Fruit fly (Drosophila melanogaster) whole organism, embryonic: ENCODE data around the gene slf.

Experiments used
- Abd-B ChIP-seq: fragments of 200-800 bp; sonication (Bioruptor generic); optimal IDR thresholded peaks from 2 replicates; lab custom pipeline; 2018; ENCODE audit warnings: missing biosample characterization, mild to moderate bottlenecking, missing genetic modification characterization, moderate library complexity
- BtbVII ChIP-seq: fragments of 200-800 bp; sonication (Bioruptor generic); optimal IDR thresholded peaks from 3 replicates; lab custom pipeline; 2017; ENCODE audit warnings: missing biosample characterization, mild to moderate bottlenecking, missing genetic modification characterization
- CG10654 ChIP-seq: fragments of 200-800 bp; sonication (Bioruptor generic); optimal IDR thresholded peaks from 2 replicates; lab custom pipeline; 2016; ENCODE audit warnings: missing biosample characterization, missing genetic modification characterization
- CG11398 ChIP-seq: fragments of 200-800 bp; sonication (Bioruptor generic); optimal IDR thresholded peaks from 2 replicates; lab custom pipeline; 2016; ENCODE audit warnings: missing biosample characterization, missing genetic modification characterization
- CG12155 ChIP-seq: fragments of 200-800 bp; sonication (Bioruptor generic); optimal IDR thresholded peaks from 3 replicates; lab custom pipeline; 2016; ENCODE audit warnings: missing biosample characterization, missing genetic modification characterization
- CG12942 ChIP-seq: fragments of 200-800 bp; sonication (Bioruptor generic); optimal IDR thresholded peaks from 3 replicates; lab custom pipeline; 2016; ENCODE audit warnings: missing biosample characterization, missing genetic modification characterization
- CG15479 ChIP-seq: fragments of 200-800 bp; sonication (Bioruptor generic); optimal IDR thresholded peaks from 3 replicates; lab custom pipeline; 2019; ENCODE audit warnings: missing biosample characterization, mild to moderate bottlenecking, missing genetic modification characterization, moderate library complexity
- CG15514 ChIP-seq: fragments of 200-800 bp; sonication (Bioruptor generic); optimal IDR thresholded peaks from 3 replicates; lab custom pipeline; 2017; ENCODE audit warnings: missing biosample characterization, missing genetic modification characterization, mild to moderate bottlenecking, moderate library complexity, missing genetic modification reagents
- CG2889 ChIP-seq: fragments of 200-800 bp; sonication (Bioruptor generic); IDR thresholded peaks from 3 replicates; pipeline ENCODE4 v1.3.6; 2022; ENCODE audit warnings: missing biosample characterization, missing genetic modification characterization
- CG31224 ChIP-seq: fragments of 200-800 bp; sonication (Bioruptor generic); IDR thresholded peaks from 2 replicates; pipeline ENCODE4 v1.3.6; 2022; ENCODE audit warnings: missing biosample characterization, missing genetic modification characterization
- CG43689 ChIP-seq: fragments of 200-800 bp; sonication (Bioruptor generic); IDR thresholded peaks from 2 replicates; pipeline ENCODE4 v1.3.6; 2022; ENCODE audit warnings: missing biosample characterization, missing genetic modification characterization
- CG6689 ChIP-seq: fragments of 200-800 bp; sonication (Bioruptor generic); IDR thresholded peaks from 2 replicates; pipeline ENCODE4 v1.3.6; 2022; ENCODE audit warnings: missing biosample characterization, missing genetic modification characterization
- CG6854 ChIP-seq: fragments of 200-800 bp; sonication (Bioruptor generic); optimal IDR thresholded peaks from 3 replicates; lab custom pipeline; 2017; ENCODE audit warnings: missing biosample characterization, mild to moderate bottlenecking, missing genetic modification characterization
- CG8359 ChIP-seq: fragments of 200-800 bp; sonication (Bioruptor generic); optimal IDR thresholded peaks from 2 replicates; lab custom pipeline; 2017; ENCODE audit warnings: missing biosample characterization, mild to moderate bottlenecking, missing genetic modification characterization, borderline replicate concordance
- CG8924 ChIP-seq: fragments of 200-800 bp; optimal IDR thresholded peaks from 3 replicates; lab custom pipeline; 2019; ENCODE audit warnings: missing biosample characterization, mild to moderate bottlenecking, missing genetic modification characterization, moderate library complexity
- CG9215 ChIP-seq: fragments of 200-800 bp; sonication (Bioruptor generic); IDR thresholded peaks from 2 replicates; pipeline ENCODE4 v1.3.6; 2022; ENCODE audit warnings: missing biosample characterization, missing genetic modification characterization
- CG9609 ChIP-seq: fragments of 200-800 bp; sonication (Bioruptor generic); optimal IDR thresholded peaks from 3 replicates; lab custom pipeline; 2016; ENCODE audit warnings: missing biosample characterization, missing genetic modification characterization
- CTCF ChIP-seq: fragments of 200-800 bp; sonication (Bioruptor generic); optimal IDR thresholded peaks from 2 replicates; lab custom pipeline; 2017; ENCODE audit warnings: missing biosample characterization, mild to moderate bottlenecking, missing genetic modification characterization, moderate library complexity
- Dll ChIP-seq: fragments of 200-800 bp; sonication (Bioruptor generic); IDR thresholded peaks from 4 replicates; pipeline ENCODE4 v1.3.6; 2022; ENCODE audit warnings: missing biosample characterization, missing genetic modification characterization; ENCODE audit not compliant: partially characterized antibody
- Doc2 ChIP-seq: fragments of 200-800 bp; sonication (Bioruptor generic); IDR thresholded peaks from 2 replicates; pipeline ENCODE4 v1.3.6; 2022; ENCODE audit warnings: missing biosample characterization, missing genetic modification characterization
- Hmr ChIP-seq: fragments of 200-800 bp; sonication (Bioruptor generic); optimal IDR thresholded peaks from 3 replicates; lab custom pipeline; 2017; ENCODE audit warnings: mild to moderate bottlenecking, missing biosample characterization, missing genetic modification reagents, missing genetic modification characterization
- MESR4 ChIP-seq: fragments of 200-800 bp; sonication (Bioruptor generic); optimal IDR thresholded peaks from 2 replicates; lab custom pipeline; 2018; ENCODE audit warnings: missing biosample characterization, mild to moderate bottlenecking, missing genetic modification characterization, moderate library complexity
- Max ChIP-seq: fragments of 200-800 bp; sonication (Bioruptor generic); optimal IDR thresholded peaks from 2 replicates; lab custom pipeline; 2016; ENCODE audit warnings: missing biosample characterization, mild to moderate bottlenecking, missing genetic modification characterization
- NC2β ChIP-seq: fragments of 200-800 bp; sonication (Bioruptor generic); optimal IDR thresholded peaks from 2 replicates; lab custom pipeline; 2016; ENCODE audit warnings: missing biosample characterization, missing genetic modification characterization
- NK7.1 ChIP-seq: fragments of 200-800 bp; sonication (Bioruptor generic); optimal IDR thresholded peaks from 3 replicates; lab custom pipeline; 2016; ENCODE audit warnings: missing biosample characterization, missing genetic modification characterization
- Oli ChIP-seq: fragments of 200-800 bp; sonication (Bioruptor generic); optimal IDR thresholded peaks from 2 replicates; lab custom pipeline; 2018; ENCODE audit warnings: missing biosample characterization, mild to moderate bottlenecking, missing genetic modification characterization, moderate library complexity
- Spps ChIP-seq: fragments of 200-800 bp; sonication (Bioruptor generic); optimal IDR thresholded peaks from 2 replicates; lab custom pipeline; 2018; ENCODE audit warnings: missing biosample characterization, mild to moderate bottlenecking, missing genetic modification characterization
- Sry-β ChIP-seq: fragments of 200-800 bp; sonication (Bioruptor generic); optimal IDR thresholded peaks from 2 replicates; lab custom pipeline; 2018; ENCODE audit warnings: missing biosample characterization, mild to moderate bottlenecking, missing genetic modification characterization, moderate library complexity
- aop ChIP-seq: fragments of 200-800 bp; sonication (Bioruptor generic); IDR thresholded peaks from 2 replicates; pipeline ENCODE4 v1.3.6; 2022; ENCODE audit warnings: missing biosample characterization, missing genetic modification characterization
- ato ChIP-seq: fragments of 200-800 bp; sonication (Bioruptor generic); IDR thresholded peaks from 2 replicates; pipeline ENCODE4 v1.3.6; 2022; ENCODE audit warnings: missing biosample characterization, missing genetic modification characterization; ENCODE audit not compliant: partially characterized antibody
- bbx ChIP-seq: fragments of 200-800 bp; sonication (Bioruptor generic); IDR thresholded peaks from 2 replicates; pipeline ENCODE4 v1.3.6; 2022; ENCODE audit warnings: missing biosample characterization, missing genetic modification characterization; ENCODE audit not compliant: partially characterized antibody
- bsh ChIP-seq, 2 experiments: fragments of 200-800 bp; sonication (Bioruptor generic); optimal IDR thresholded peaks; 2 replicates each; lab custom pipeline; 2017 to 2018; ENCODE audit warnings: mild to moderate bottlenecking in 2 of 2, missing biosample characterization in 2 of 2, missing genetic modification characterization in 2 of 2, moderate library complexity in 1 of 2
- cas ChIP-seq: fragments of 200-800 bp; sonication (Bioruptor generic); IDR thresholded peaks from 2 replicates; pipeline ENCODE4 v1.3.6; 2022; ENCODE audit warnings: missing biosample characterization, missing genetic modification characterization
- caup ChIP-seq: fragments of 200-800 bp; sonication (Bioruptor generic); optimal IDR thresholded peaks from 3 replicates; lab custom pipeline; 2017; ENCODE audit warnings: missing biosample characterization, mild to moderate bottlenecking, missing genetic modification characterization, moderate library complexity; ENCODE audit not compliant: severe bottlenecking
- cg ChIP-seq: fragments of 200-800 bp; sonication (Bioruptor generic); optimal IDR thresholded peaks from 3 replicates; lab custom pipeline; 2019; ENCODE audit warnings: missing biosample characterization, mild to moderate bottlenecking, missing genetic modification characterization, moderate library complexity
- chn ChIP-seq: fragments of 200-800 bp; sonication (Bioruptor generic); optimal IDR thresholded peaks from 2 replicates; lab custom pipeline; 2016; ENCODE audit warnings: missing biosample characterization, missing genetic modification characterization
- corto ChIP-seq: fragments of 200-800 bp; sonication (Bioruptor generic); optimal IDR thresholded peaks from 2 replicates; lab custom pipeline; 2016; ENCODE audit warnings: missing biosample characterization, mild to moderate bottlenecking, missing genetic modification characterization, moderate library complexity
- emc ChIP-seq: fragments of 200-800 bp; sonication (Bioruptor generic); optimal IDR thresholded peaks from 2 replicates; lab custom pipeline; 2016; ENCODE audit warnings: missing biosample characterization, missing genetic modification characterization
- hbn ChIP-seq: fragments of 200-800 bp; sonication (Bioruptor generic); IDR thresholded peaks from 2 replicates; pipeline ENCODE4 v1.3.6; 2022; ENCODE audit warnings: missing biosample characterization, missing genetic modification characterization; ENCODE audit not compliant: partially characterized antibody
- knrl ChIP-seq: fragments of 200-800 bp; sonication (Bioruptor generic); IDR thresholded peaks from 3 replicates; pipeline ENCODE4 v1.3.6; 2022; ENCODE audit warnings: missing biosample characterization, missing genetic modification characterization; ENCODE audit not compliant: partially characterized antibody
- org-1 ChIP-seq: fragments of 200-800 bp; sonication (Bioruptor generic); optimal IDR thresholded peaks from 2 replicates; lab custom pipeline; 2017; ENCODE audit warnings: missing biosample characterization, missing genetic modification characterization
- peb ChIP-seq: fragments of 200-800 bp; sonication (Bioruptor generic); IDR thresholded peaks from 2 replicates; pipeline ENCODE4 v1.3.6; 2022; ENCODE audit warnings: missing biosample characterization, missing genetic modification characterization
- psq ChIP-seq: fragments of 200-800 bp; sonication (Bioruptor generic); optimal IDR thresholded peaks from 2 replicates; lab custom pipeline; 2017; ENCODE audit warnings: missing biosample characterization, missing genetic modification characterization
- pzg ChIP-seq: fragments of 200-800 bp; sonication (Bioruptor generic); optimal IDR thresholded peaks from 3 replicates; lab custom pipeline; 2018; ENCODE audit warnings: missing biosample characterization, mild to moderate bottlenecking, missing genetic modification characterization, moderate library complexity
- sens-2 ChIP-seq: fragments of 200-800 bp; sonication (Bioruptor generic); IDR thresholded peaks from 2 replicates; pipeline ENCODE4 v1.3.6; 2022; ENCODE audit warnings: missing biosample characterization, missing genetic modification characterization
- sima ChIP-seq: fragments of 200-800 bp; sonication (Bioruptor generic); optimal IDR thresholded peaks from 2 replicates; lab custom pipeline; 2016; ENCODE audit warnings: missing biosample characterization, missing genetic modification characterization
- stwl ChIP-seq: fragments of 200-800 bp; sonication (Bioruptor generic); optimal IDR thresholded peaks from 3 replicates; lab custom pipeline; 2018; ENCODE audit warnings: missing biosample characterization, mild to moderate bottlenecking, missing genetic modification characterization, moderate library complexity
- tgo ChIP-seq: fragments of 200-800 bp; sonication (Bioruptor generic); IDR thresholded peaks from 3 replicates; pipeline ENCODE4 v1.3.6; 2022; ENCODE audit warnings: missing biosample characterization, missing genetic modification characterization
- zen ChIP-seq: fragments of 200-800 bp; sonication (Bioruptor generic); optimal IDR thresholded peaks from 3 replicates; lab custom pipeline; 2018; ENCODE audit warnings: missing biosample characterization, mild to moderate bottlenecking, missing genetic modification characterization, moderate library complexity
- zfh2 ChIP-seq: fragments of 200-800 bp; sonication (Bioruptor generic); optimal IDR thresholded peaks from 2 replicates; lab custom pipeline; 2016; ENCODE audit warnings: missing biosample characterization, missing genetic modification characterization

Gene slf

dm6 chr2L:4850356-4850755 is 48.6 kb upstream of the slf start, which contains the start of the genes mRpS2 and Mon1 (continued):
- TF ChIP-seq BtbVII (GFP tag; lab: Kevin White, UChicago) (peak; percentile 93), Oli (tag; lab: Kevin White, UChicago) (peak; percentile 93), Abd-B (GFP tag; lab: Kevin White, UChicago) (peak; percentile 93), sens-2 (peak; percentile 88), Dll (GFP tag; lab: Robert Waterston, UW) (peak; percentile 44; the same call in 1 of the 4 replicates), cas (GFP tag; lab: Robert Waterston, UW) (peak; percentile 93), cg (GFP tag; lab: Kevin White, UChicago) (no peak), pzg (GFP tag; lab: Kevin White, UChicago) (peak; percentile 44), NK7.1 (GFP tag; lab: Kevin White, UChicago) (peak; percentile 49), Max (GFP tag; lab: Kevin White, UChicago) (peak; percentile 92), zfh2 (GFP tag; lab: Kevin White, UChicago) (peak; percentile 84), knrl (GFP tag; lab: Robert Waterston, UW) (no peak), CG15514 (GFP tag; lab: Kevin White, UChicago) (peak; percentile 93), peb (peak; percentile 86), CG15479 (no peak), CG43689 (GFP tag; lab: Robert Waterston, UW) (peak; percentile 88), caup (GFP tag; lab: Kevin White, UChicago) (peak; percentile 94), CG31224 (GFP tag; lab: Robert Waterston, UW) (peak; percentile 95), bsh (GFP tag; optimal IDR thresholded peaks at IDR 0.05; lab: Kevin White, UChicago) (peak; percentile 67 to 95), CG9609 (GFP tag; lab: Kevin White, UChicago) (peak; percentile 80), CG12155 (peak; percentile 95), CG11398 (GFP tag; lab: Kevin White, UChicago) (peak; percentile 39), chn (peak; percentile 90), NC2β (GFP tag; lab: Kevin White, UChicago) (peak; percentile 48), org-1 (peak; percentile 84), bbx (GFP tag; lab: Robert Waterston, UW) (no peak), CG2889 (GFP tag; lab: Robert Waterston, UW) (peak; percentile 93), emc (GFP tag; lab: Kevin White, UChicago) (peak; percentile 63), CG8359 (GFP tag; lab: Kevin White, UChicago) (peak; percentile 71), CG8924 (peak; percentile 96), ato (GFP tag; lab: Robert Waterston, UW) (no peak), stwl (peak; percentile 96), CTCF (peak; percentile 37), CG6854 (GFP tag; lab: Kevin White, UChicago) (peak; percentile 76), psq (peak; percentile 86), zen (tag; lab: Kevin White, UChicago) (peak; percentile 96), CG9215 (peak; percentile 92), MESR4 (GFP tag; lab: Kevin White, UChicago) (peak; percentile 80), sima (GFP tag; lab: Kevin White, UChicago) (peak; percentile 12), Hmr (GFP tag; lab: Kevin White, UChicago) (peak; percentile 97), aop (GFP tag; lab: Robert Waterston, UW) (peak; percentile 82), CG10654 (GFP tag; lab: Kevin White, UChicago) (peak; percentile 93), hbn (GFP tag; lab: Robert Waterston, UW) (no peak), CG12942 (GFP tag; lab: Kevin White, UChicago) (peak; percentile 96), CG6689 (peak; percentile 98), Doc2 (GFP tag; lab: Robert Waterston, UW) (peak; percentile 73; the same call in 1 of the 2 replicates), Sry-β (GFP tag; lab: Kevin White, UChicago) (peak; percentile 45), corto (GFP tag; lab: Kevin White, UChicago) (peak; percentile 59), Spps (tag; lab: Kevin White, UChicago) (peak; percentile 94), tgo (GFP tag; lab: Robert Waterston, UW) (peak; percentile 98)
